Worm (Caenorhabditis elegans) whole organism, L3 larva: ENCODE results near the gene mig-6.

Experiments used
- ceh-9 ChIP-seq: sonication (generic microtip); optimal IDR thresholded peaks from 2 replicates; lab custom pipeline; 2018; ENCODE audit warnings: missing biosample characterization, missing genetic modification characterization
- nhr-23 ChIP-seq: fragments of 150-350 bp; optimal IDR thresholded peaks from 2 replicates; lab custom pipeline; 2014; ENCODE audit warnings: missing biosample characterization, missing genetic modification reagents, missing genetic modification characterization
- nhr-77 ChIP-seq: fragments of 150-350 bp; optimal IDR thresholded peaks from 2 replicates; lab custom pipeline; 2014; ENCODE audit warnings: missing biosample characterization, missing genetic modification characterization
- snpc-4 ChIP-seq: fragments of 150-350 bp; optimal IDR thresholded peaks from 2 replicates; lab custom pipeline; 2014; ENCODE audit warnings: missing biosample characterization, missing genetic modification characterization

DNA sequence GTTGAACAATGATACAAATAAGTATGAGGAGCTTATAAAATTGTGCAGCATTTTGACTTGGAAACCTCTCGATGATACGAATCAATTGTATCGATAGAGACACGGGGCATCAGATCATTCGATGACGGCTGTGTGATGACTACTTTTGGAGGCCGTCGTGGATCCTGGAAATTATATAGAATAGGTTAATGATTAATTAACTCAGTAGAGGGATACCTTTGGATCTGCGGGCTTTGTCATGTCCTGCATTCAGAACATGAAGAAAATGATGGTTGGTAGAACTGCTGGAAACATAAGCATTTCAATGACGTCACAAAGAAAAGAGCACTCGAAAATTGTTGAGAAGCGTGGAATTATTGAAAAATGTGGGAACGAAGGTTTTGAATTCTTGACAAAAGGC is 12.4 kb upstream of the mig-6 start, which contains the start of gene ZK742.6:
- no peak for TF ChIP-seq ceh-9 (tag; lab: Kevin White, UChicago)
- TF ChIP-seq nhr-77 (tag; lab: Kevin White, UChicago), result no peak
- no peak for TF ChIP-seq snpc-4 (tag; lab: Kevin White, UChicago)
- no peak for TF ChIP-seq nhr-23 (tag; lab: Kevin White, UChicago)
